Worm (Caenorhabditis elegans) whole organism, L4 larva: Measurements from ENCODE around the gene mab-3.

Experiments used
- F49E8.2 ChIP-seq: sonication (generic microtip); optimal IDR thresholded peaks from 2 replicates; lab custom pipeline; 2016; ENCODE audit warnings: missing compliant biosample characterization, mild to moderate bottlenecking, missing genetic modification characterization, borderline replicate concordance
- T20F7.1 ChIP-seq: fragments of 200-800 bp; sonication (Bioruptor generic); optimal IDR thresholded peaks from 2 replicates; lab custom pipeline; 2018; ENCODE audit warnings: mild to moderate bottlenecking, missing genetic modification characterization, missing compliant biosample characterization
- Y48G9A.11 ChIP-seq: fragments of 200-800 bp; sonication (Bioruptor generic); IDR thresholded peaks from 2 replicates; pipeline ENCODE4 v1.3.6; 2022; ENCODE audit warnings: missing genetic modification reagents, missing genetic modification characterization, missing compliant biosample characterization
- Y75B8A.6 ChIP-seq: fragments of 200-800 bp; sonication (Bioruptor generic); IDR thresholded peaks from 2 replicates; pipeline ENCODE4 v1.3.6; 2022; ENCODE audit warnings: missing genetic modification reagents, missing genetic modification characterization, missing compliant biosample characterization
- ama-1 ChIP-seq: fragments of 150-350 bp; optimal IDR thresholded peaks from 2 replicates; lab custom pipeline; 2014; ENCODE audit warnings: inconsistent platforms, mixed read lengths
- arid-1 ChIP-seq: fragments of 200-800 bp; sonication (Bioruptor generic); conservative IDR thresholded peaks from 2 replicates; pipeline ENCODE4 v1.3.6; 2022; ENCODE audit warnings: missing genetic modification reagents, missing genetic modification characterization, missing compliant biosample characterization
- ceh-82 ChIP-seq: sonication (generic microtip); optimal IDR thresholded peaks from 2 replicates; lab custom pipeline; 2017; ENCODE audit warnings: missing biosample characterization, missing genetic modification characterization
- ces-1 ChIP-seq: fragments of 150-350 bp; sonication (generic microtip); optimal IDR thresholded peaks from 4 replicates; lab custom pipeline; 2014; ENCODE audit warnings: missing biosample characterization, missing genetic modification reagents, missing genetic modification characterization
- daf-16 ChIP-seq, 3 experiments: sonication (generic microtip); optimal IDR thresholded peaks; 2 replicates each; lab custom pipeline; 2016 to 2017; ENCODE audit warnings: missing genetic modification characterization in 3 of 3, missing genetic modification reagents in 3 of 3, mild to moderate bottlenecking in 2 of 3, missing compliant biosample characterization in 2 of 3, missing biosample characterization in 1 of 3, moderate library complexity in 1 of 3
- daf-8 ChIP-seq: fragments of 200-800 bp; sonication (Bioruptor generic); IDR thresholded peaks from 2 replicates; pipeline ENCODE4 v1.3.6; 2022; ENCODE audit warnings: missing genetic modification characterization, missing compliant biosample characterization
- dmd-6 ChIP-seq: fragments of 200-800 bp; sonication (Bioruptor generic); IDR thresholded peaks from 2 replicates; pipeline ENCODE4 v1.3.6; 2022; ENCODE audit warnings: missing genetic modification reagents, missing genetic modification characterization, missing compliant biosample characterization
- dmd-8 ChIP-seq: fragments of 200-800 bp; sonication (Bioruptor generic); IDR thresholded peaks from 2 replicates; pipeline ENCODE4 v1.3.6; 2022; ENCODE audit warnings: missing genetic modification characterization, missing compliant biosample characterization
- dpl-1 ChIP-seq: fragments of 150-350 bp; optimal IDR thresholded peaks from 2 replicates; lab custom pipeline; 2014; ENCODE audit warnings: missing biosample characterization, missing genetic modification reagents, missing genetic modification characterization
- dve-1 ChIP-seq: sonication (generic microtip); optimal IDR thresholded peaks from 2 replicates; lab custom pipeline; 2017; ENCODE audit warnings: antibody characterized with exemption, mild to moderate bottlenecking, missing genetic modification characterization, missing compliant biosample characterization; ENCODE audit not compliant: insufficient read depth
- fkh-10 ChIP-seq: fragments of 150-350 bp; optimal IDR thresholded peaks from 2 replicates; lab custom pipeline; 2014; ENCODE audit warnings: missing biosample characterization, missing genetic modification reagents, missing genetic modification characterization
- hif-1 ChIP-seq, 2 experiments: sonication (generic microtip); optimal IDR thresholded peaks; 2 replicates each; lab custom pipeline; 2016 to 2017; ENCODE audit warnings: missing compliant biosample characterization in 2 of 2, missing genetic modification characterization in 2 of 2, missing genetic modification reagents in 2 of 2, missing genotype in 2 of 2, mild to moderate bottlenecking in 1 of 2
- hlh-30 ChIP-seq: sonication (generic microtip); optimal IDR thresholded peaks from 2 replicates; lab custom pipeline; 2017; ENCODE audit warnings: antibody characterized with exemption, mild to moderate bottlenecking, missing genetic modification characterization, missing compliant biosample characterization; ENCODE audit not compliant: insufficient read depth
- jun-1 ChIP-seq: fragments of 150-350 bp; optimal IDR thresholded peaks from 2 replicates; lab custom pipeline; 2014; ENCODE audit warnings: missing biosample characterization, missing genetic modification reagents, missing genetic modification characterization
- lin-13 ChIP-seq: fragments of 150-350 bp; optimal IDR thresholded peaks from 2 replicates; lab custom pipeline; 2014; ENCODE audit warnings: missing biosample characterization, missing genetic modification reagents, missing genetic modification characterization
- lin-29 ChIP-seq: fragments of 200-800 bp; sonication (Bioruptor generic); IDR thresholded peaks from 2 replicates; pipeline ENCODE4 v1.3.6; 2022; ENCODE audit warnings: missing genetic modification reagents, missing genetic modification characterization, missing compliant biosample characterization
- lin-38 ChIP-seq: fragments of 200-800 bp; sonication (Bioruptor generic); IDR thresholded peaks from 2 replicates; pipeline ENCODE4 v1.3.6; 2022; ENCODE audit warnings: missing genetic modification reagents, missing genetic modification characterization, missing compliant biosample characterization
- lsy-2 ChIP-seq, 2 experiments: fragments of 150-350 bp in 1 of 2; sonication (generic microtip) in 1 of 2; optimal IDR thresholded peaks; 2 replicates each; lab custom pipeline; 2014 to 2017; ENCODE audit warnings: missing biosample characterization in 2 of 2, missing genetic modification characterization in 2 of 2
- mdl-1 ChIP-seq, 2 experiments: fragments of 150-350 bp in 1 of 2; sonication (generic microtip) in 1 of 2; optimal IDR thresholded peaks; 2 replicates each; lab custom pipeline; 2014 to 2017; ENCODE audit warnings: missing biosample characterization in 2 of 2, missing genetic modification characterization in 2 of 2
- mep-1 ChIP-seq: fragments of 150-350 bp; sonication (generic microtip); optimal IDR thresholded peaks from 3 replicates; lab custom pipeline; 2014; ENCODE audit warnings: missing biosample characterization, missing genetic modification characterization
- mes-2 ChIP-seq: sonication (generic microtip); optimal IDR thresholded peaks from 2 replicates; lab custom pipeline; 2016; ENCODE audit warnings: missing genotype, mild to moderate bottlenecking, missing genetic modification characterization, missing compliant biosample characterization; ENCODE audit not compliant: poor library complexity, severe bottlenecking
- nhr-11 ChIP-seq: fragments of 150-350 bp; optimal IDR thresholded peaks from 2 replicates; lab custom pipeline; 2014; ENCODE audit warnings: missing biosample characterization, missing genetic modification characterization
- nhr-28 ChIP-seq: fragments of 150-350 bp; optimal IDR thresholded peaks from 2 replicates; lab custom pipeline; 2014; ENCODE audit warnings: missing biosample characterization, missing genetic modification characterization
- nhr-42 ChIP-seq: fragments of 200-800 bp; sonication (Bioruptor generic); IDR thresholded peaks from 2 replicates; pipeline ENCODE4 v1.3.6; 2022; ENCODE audit warnings: missing genetic modification characterization, missing compliant biosample characterization
- nhr-48 ChIP-seq: sonication (generic microtip); optimal IDR thresholded peaks from 2 replicates; lab custom pipeline; 2016; ENCODE audit warnings: mild to moderate bottlenecking, missing genetic modification characterization, missing compliant biosample characterization
- nhr-6 ChIP-seq: fragments of 150-350 bp; optimal IDR thresholded peaks from 2 replicates; lab custom pipeline; 2014; ENCODE audit warnings: missing biosample characterization, missing genetic modification characterization
- pha-4 ChIP-seq, 2 experiments: fragments of 150-350 bp in 1 of 2; fragments of 200-800 bp in 1 of 2; sonication (Bioruptor generic) in 1 of 2; IDR thresholded peaks in 1 of 2; optimal IDR thresholded peaks in 1 of 2; 2 replicates each; pipeline versions ENCODE4 v1.3.6 to Lab custom; 2014 to 2022; ENCODE audit warnings: missing genetic modification characterization in 2 of 2, missing genetic modification reagents in 2 of 2, missing biosample characterization in 1 of 2, missing compliant biosample characterization in 1 of 2
- pqm-1 ChIP-seq: sonication (generic microtip); optimal IDR thresholded peaks from 2 replicates; lab custom pipeline; 2017; ENCODE audit warnings: missing biosample characterization, missing genetic modification characterization
- tag-97 ChIP-seq: fragments of 200-800 bp; sonication (Bioruptor generic); IDR thresholded peaks from 2 replicates; pipeline ENCODE4 v1.3.6; 2022; ENCODE audit warnings: missing genetic modification characterization, missing compliant biosample characterization
- tra-1 ChIP-seq: fragments of 200-800 bp; sonication (Bioruptor generic); IDR thresholded peaks from 2 replicates; pipeline ENCODE4 v1.3.6; 2022; ENCODE audit warnings: missing genetic modification reagents, missing genetic modification characterization, missing compliant biosample characterization
- unc-130 ChIP-seq: sonication (generic microtip); optimal IDR thresholded peaks from 2 replicates; lab custom pipeline; 2016; ENCODE audit warnings: missing genetic modification reagents, missing genetic modification characterization, missing compliant biosample characterization
- unc-62 ChIP-seq, 3 experiments: fragments of 150-350 bp in 1 of 3; sonication (generic microtip); optimal IDR thresholded peaks in 2 of 3; peaks in 1 of 3; 1 replicate in 1 of 3; 2 replicates in 2 of 3; lab custom pipeline; 2014 to 2017; ENCODE audit warnings: missing biosample characterization in 3 of 3, missing genetic modification characterization in 3 of 3, missing genetic modification reagents in 3 of 3, missing genotype in 1 of 3
- zip-2 ChIP-seq: fragments of 150-350 bp; optimal IDR thresholded peaks from 2 replicates; lab custom pipeline; 2014; ENCODE audit warnings: missing biosample characterization, missing genetic modification characterization
- ztf-11 ChIP-seq: fragments of 150-350 bp; optimal IDR thresholded peaks from 2 replicates; lab custom pipeline; 2014; ENCODE audit warnings: missing biosample characterization, missing genetic modification characterization
- ztf-7 ChIP-seq: fragments of 150-350 bp; optimal IDR thresholded peaks from 2 replicates; lab custom pipeline; 2014; ENCODE audit warnings: missing biosample characterization, missing genetic modification characterization

The mab-3 gene

ce11 chrII:9703601-9704000 lies 28.3 kb upstream of the mab-3 start, which contains the start of gene mop-25.2:
mop-25.2 (minus strand) TSS chrII:9703701.
- TF ChIP-seq lin-38 (GFP tag; lab: Robert Waterston, UW), result 0 out of 2 replicates have a peak, but pooled peaks have one; percentile 26
- no peak for TF ChIP-seq lsy-2 (tag; optimal IDR thresholded peaks at IDR 0.05; lab: Kevin White, UChicago)
- peak; percentile 38 for TF ChIP-seq ama-1
- TF ChIP-seq, all 104 proteins: peak for 2

- TF ChIP-seq Y48G9A.11 (GFP tag; lab: Robert Waterston, UW) (no peak), dpl-1 (GFP tag; lab: Kevin White, UChicago) (no peak), zip-2 (tag; lab: Kevin White, UChicago) (no peak), arid-1 (GFP tag; lab: Robert Waterston, UW) (no peak), lin-38 (GFP tag; lab: Robert Waterston, UW) (no peak), dmd-6 (GFP tag; lab: Robert Waterston, UW) (no peak), daf-16 (GFP tag; optimal IDR thresholded peaks at IDR 0.05; lab: Kevin White, UChicago) (no peak), daf-16 (tag; optimal IDR thresholded peaks at IDR 0.05; lab: Kevin White, UChicago) (no peak)
Observed at ce11 chrII:9704746-9705145, 27.2 kb upstream of the mab-3 start, which contains the start of gene Y53C12A.10. Y53C12A.10 (minus strand) TSS chrII:9704846.

- TF ChIP-seq T20F7.1 (GFP tag; lab: Kevin White, UChicago) (peak; percentile 34), mep-1 (peak; percentile 12), hlh-30 (peak; percentile 51), ztf-11 (tag; lab: Kevin White, UChicago) (no peak), lsy-2 (tag; optimal IDR thresholded peaks at IDR 0.05; lab: Kevin White, UChicago) (peak in 1 of 2 experiments; percentile 81), dve-1 (tag; lab: Kevin White, UChicago) (no peak), mes-2 (tag; lab: Kevin White, UChicago) (peak; percentile 70), lin-38 (GFP tag; lab: Robert Waterston, UW) (peak; percentile 88), nhr-28 (tag; lab: Kevin White, UChicago) (peak; percentile 6), dpl-1 (GFP tag; lab: Kevin White, UChicago) (peak; percentile 89), daf-8 (no peak), nhr-6 (peak; percentile 18)
Observed at ce11 chrII:9706207-9706606, 25.7 kb upstream of the mab-3 start, which contains the start of gene Y53C12A.3. Y53C12A.3 (minus strand) TSS chrII:9706240.

ce11 chrII:9708835-9709299 lies 23.1 kb upstream of the mab-3 start, which contains the start of gene glt-5:
glt-5 (minus strand) TSS chrII:9708885.
- TF ChIP-seq pqm-1 (tag; lab: Kevin White, UChicago) (no peak), fkh-10 (GFP tag; lab: Kevin White, UChicago) (no peak), tra-1 (GFP tag; lab: Robert Waterston, UW) (no peak), tag-97 (GFP tag; lab: Robert Waterston, UW) (no peak), nhr-48 (tag; lab: Kevin White, UChicago) (no peak), ceh-82 (tag; lab: Kevin White, UChicago) (no peak)

- TF ChIP-seq lin-29 (GFP tag; lab: Robert Waterston, UW), result no peak
- TF ChIP-seq Y75B8A.6 (GFP tag; lab: Robert Waterston, UW), result no peak
- TF ChIP-seq ztf-7 (tag; lab: Kevin White, UChicago), result no peak
- TF ChIP-seq dmd-8 (GFP tag; lab: Robert Waterston, UW), result no peak
- TF ChIP-seq nhr-11 (tag; lab: Kevin White, UChicago), result no peak
- TF ChIP-seq nhr-48 (tag; lab: Kevin White, UChicago), result no peak
- peak; percentile 0 for TF ChIP-seq unc-130
- TF ChIP-seq daf-16 (GFP tag; optimal IDR thresholded peaks at IDR 0.05; lab: Kevin White, UChicago), result peak in 1 of 2 experiments; percentile 29
- TF ChIP-seq daf-16 (tag; optimal IDR thresholded peaks at IDR 0.05; lab: Kevin White, UChicago), result no peak
- no peak for TF ChIP-seq ces-1 (GFP tag; lab: Kevin White, UChicago)
- no peak for TF ChIP-seq mdl-1 (tag; optimal IDR thresholded peaks at IDR 0.05; lab: Kevin White, UChicago)
- no peak for TF ChIP-seq nhr-42
- no peak for TF ChIP-seq jun-1 (tag; lab: Kevin White, UChicago)
- TF ChIP-seq lin-13, result no peak
- TF ChIP-seq arid-1 (GFP tag; lab: Robert Waterston, UW), result no peak
- TF ChIP-seq pha-4 (GFP tag; IDR thresholded peaks at IDR 0.05; lab: Robert Waterston, UW), result peak; percentile 58; the same call in 1 of the 2 replicates
- no peak for TF ChIP-seq pha-4 (tag; optimal IDR thresholded peaks at IDR 0.05; lab: Kevin White, UChicago)
- no peak for TF ChIP-seq unc-62 (GFP tag; optimal IDR thresholded peaks at IDR 0.05 in 1 of 2; lab: Kevin White, UChicago)
- TF ChIP-seq unc-62 (tag; optimal IDR thresholded peaks at IDR 0.05; lab: Kevin White, UChicago), result no peak
- TF ChIP-seq nhr-28 (tag; lab: Kevin White, UChicago), result no peak
- no peak for TF ChIP-seq zip-2 (tag; lab: Kevin White, UChicago)
- TF ChIP-seq hif-1 (tag; optimal IDR thresholded peaks at IDR 0.05; lab: Kevin White, UChicago), result no peak
- no peak for TF ChIP-seq daf-8
- TF ChIP-seq F49E8.2, result no peak
- no peak for TF ChIP-seq tag-97 (GFP tag; lab: Robert Waterston, UW)
Observed at ce11 chrII:9713083-9713482, 18.9 kb upstream of the mab-3 start.
